Fruit fly (Drosophila melanogaster) whole organism, embryonic: Measurements from ENCODE around the gene CG17666.
A peak's percentile ranks its signal among the peaks of the same experiment; 100 is the strongest.

Experiments
- Bgb ChIP-seq: fragments of 200-800 bp; sonication (Bioruptor generic); IDR thresholded peaks from 2 replicates; pipeline ENCODE4 v1.3.6; 2022; ENCODE audit warnings: missing biosample characterization, missing genetic modification characterization; ENCODE audit not compliant: partially characterized antibody
- CG10321 ChIP-seq: fragments of 200-800 bp; sonication (Bioruptor generic); IDR thresholded peaks from 2 replicates; pipeline ENCODE4 v1.3.6; 2022; ENCODE audit warnings: missing biosample characterization, missing genetic modification characterization
- CG11093 ChIP-seq: fragments of 200-800 bp; sonication (Bioruptor generic); IDR thresholded peaks from 3 replicates; pipeline ENCODE4 v1.3.6; 2022; ENCODE audit warnings: missing biosample characterization, missing genetic modification characterization
- CG12104 ChIP-seq: fragments of 200-800 bp; sonication (Bioruptor generic); optimal IDR thresholded peaks from 3 replicates; lab custom pipeline; 2016; ENCODE audit warnings: missing biosample characterization, missing genetic modification characterization
- CG13775 ChIP-seq: fragments of 200-800 bp; sonication (Bioruptor generic); optimal IDR thresholded peaks from 3 replicates; lab custom pipeline; 2017; ENCODE audit warnings: missing biosample characterization, mild to moderate bottlenecking, missing genetic modification characterization
- CG17385 ChIP-seq: fragments of 200-800 bp; sonication (Bioruptor generic); optimal IDR thresholded peaks from 3 replicates; lab custom pipeline; 2018; ENCODE audit warnings: missing biosample characterization, mild to moderate bottlenecking, missing genetic modification characterization
- CG17802 ChIP-seq: fragments of 200-800 bp; sonication (Bioruptor generic); optimal IDR thresholded peaks from 2 replicates; lab custom pipeline; 2018; ENCODE audit warnings: missing biosample characterization, mild to moderate bottlenecking, missing genetic modification characterization, moderate library complexity
- CG18262 ChIP-seq: fragments of 200-800 bp; optimal IDR thresholded peaks from 3 replicates; lab custom pipeline; 2019; ENCODE audit warnings: missing biosample characterization, mild to moderate bottlenecking, missing genetic modification characterization, moderate library complexity
- CG2129 ChIP-seq: fragments of 200-800 bp; sonication (Bioruptor generic); IDR thresholded peaks from 2 replicates; pipeline ENCODE4 v1.3.6; 2022; ENCODE audit warnings: missing biosample characterization, missing genetic modification characterization; ENCODE audit not compliant: partially characterized antibody
- CG2202 ChIP-seq: fragments of 200-800 bp; sonication (Bioruptor generic); optimal IDR thresholded peaks from 2 replicates; lab custom pipeline; 2018; ENCODE audit warnings: missing biosample characterization, mild to moderate bottlenecking, missing genetic modification characterization
- CG6854 ChIP-seq: fragments of 200-800 bp; sonication (Bioruptor generic); optimal IDR thresholded peaks from 3 replicates; lab custom pipeline; 2017; ENCODE audit warnings: missing biosample characterization, mild to moderate bottlenecking, missing genetic modification characterization
- CG7786 ChIP-seq: fragments of 200-800 bp; sonication (Bioruptor generic); optimal IDR thresholded peaks from 2 replicates; lab custom pipeline; 2016; ENCODE audit warnings: missing biosample characterization, missing genetic modification characterization
- CG7839 ChIP-seq: fragments of 200-800 bp; sonication (Bioruptor generic); optimal IDR thresholded peaks from 3 replicates; lab custom pipeline; 2018; ENCODE audit warnings: missing biosample characterization, mild to moderate bottlenecking, missing genetic modification characterization, moderate library complexity
- CG8924 ChIP-seq: fragments of 200-800 bp; optimal IDR thresholded peaks from 3 replicates; lab custom pipeline; 2019; ENCODE audit warnings: missing biosample characterization, mild to moderate bottlenecking, missing genetic modification characterization, moderate library complexity
- Dbx ChIP-seq: fragments of 200-800 bp; sonication (Bioruptor generic); IDR thresholded peaks from 3 replicates; pipeline ENCODE4 v1.3.6; 2022; ENCODE audit warnings: missing biosample characterization, missing genetic modification characterization
- Doc2 ChIP-seq: fragments of 200-800 bp; sonication (Bioruptor generic); IDR thresholded peaks from 2 replicates; pipeline ENCODE4 v1.3.6; 2022; ENCODE audit warnings: missing biosample characterization, missing genetic modification characterization
- ERR ChIP-seq: fragments of 200-800 bp; sonication (Bioruptor generic); optimal IDR thresholded peaks from 2 replicates; lab custom pipeline; 2016; ENCODE audit warnings: missing biosample characterization, missing genetic modification characterization
- Fer3 ChIP-seq: fragments of 200-800 bp; sonication (Bioruptor generic); optimal IDR thresholded peaks from 2 replicates; lab custom pipeline; 2018; ENCODE audit warnings: missing biosample characterization, mild to moderate bottlenecking, missing genetic modification characterization, moderate library complexity
- Gug ChIP-seq: fragments of 200-800 bp; sonication (Bioruptor generic); IDR thresholded peaks from 4 replicates; pipeline ENCODE4 v1.3.6; 2022; ENCODE audit warnings: missing biosample characterization, missing genetic modification characterization
- HHEX ChIP-seq: fragments of 200-800 bp; sonication (Bioruptor generic); optimal IDR thresholded peaks from 3 replicates; lab custom pipeline; 2017; ENCODE audit warnings: missing biosample characterization, mild to moderate bottlenecking, missing genetic modification characterization, missing genetic modification reagents
- HLH3B ChIP-seq: fragments of 200-800 bp; sonication (Bioruptor generic); IDR thresholded peaks from 2 replicates; pipeline ENCODE4 v1.3.6; 2022; ENCODE audit warnings: missing biosample characterization, missing genetic modification characterization
- Lim3 ChIP-seq: fragments of 200-800 bp; sonication (Bioruptor generic); IDR thresholded peaks from 2 replicates; pipeline ENCODE4 v1.3.6; 2022; ENCODE audit warnings: missing biosample characterization, missing genetic modification characterization
- MESR4 ChIP-seq: fragments of 200-800 bp; sonication (Bioruptor generic); optimal IDR thresholded peaks from 2 replicates; lab custom pipeline; 2018; ENCODE audit warnings: missing biosample characterization, mild to moderate bottlenecking, missing genetic modification characterization, moderate library complexity
- Meics ChIP-seq: fragments of 200-800 bp; sonication (Bioruptor generic); optimal IDR thresholded peaks from 2 replicates; lab custom pipeline; 2017; ENCODE audit warnings: missing biosample characterization, mild to moderate bottlenecking, missing genetic modification characterization
- Poxn ChIP-seq: fragments of 200-800 bp; sonication (Bioruptor generic); IDR thresholded peaks from 2 replicates; pipeline ENCODE4 v1.3.6; 2022; ENCODE audit warnings: missing biosample characterization, missing genetic modification characterization
- Ptx1 ChIP-seq: fragments of 200-800 bp; sonication (Bioruptor generic); IDR thresholded peaks from 2 replicates; pipeline ENCODE4 v1.3.6; 2022; ENCODE audit warnings: missing biosample characterization, missing genetic modification characterization
- Ravus ChIP-seq: fragments of 200-800 bp; sonication (Bioruptor generic); IDR thresholded peaks from 2 replicates; pipeline ENCODE4 v1.3.6; 2022; ENCODE audit warnings: missing biosample characterization, missing genetic modification characterization
- Sry-β ChIP-seq: fragments of 200-800 bp; sonication (Bioruptor generic); optimal IDR thresholded peaks from 2 replicates; lab custom pipeline; 2018; ENCODE audit warnings: missing biosample characterization, mild to moderate bottlenecking, missing genetic modification characterization, moderate library complexity
- abd-A ChIP-seq: fragments of 200-800 bp; sonication (Bioruptor generic); optimal IDR thresholded peaks from 3 replicates; lab custom pipeline; 2019; ENCODE audit warnings: missing biosample characterization, mild to moderate bottlenecking, missing genetic modification characterization, moderate library complexity
- ac ChIP-seq: fragments of 200-800 bp; sonication (Bioruptor generic); optimal IDR thresholded peaks from 3 replicates; lab custom pipeline; 2017; ENCODE audit warnings: missing biosample characterization, mild to moderate bottlenecking, missing genetic modification characterization
- crp ChIP-seq, 2 experiments: fragments of 200-800 bp; sonication (Bioruptor generic); optimal IDR thresholded peaks; 2 replicates in 1 of 2; 3 replicates in 1 of 2; lab custom pipeline; 2017; ENCODE audit warnings: missing biosample characterization in 2 of 2, missing genetic modification characterization in 2 of 2, mild to moderate bottlenecking in 1 of 2, moderate library complexity in 1 of 2
- dati ChIP-seq: fragments of 200-800 bp; sonication (Bioruptor generic); IDR thresholded peaks from 2 replicates; pipeline ENCODE4 v1.3.6; 2022; ENCODE audit warnings: missing biosample characterization, missing genetic modification characterization
- eve ChIP-seq, 2 experiments: fragments of >200 bp; optimal IDR thresholded peaks; 2 replicates each; lab custom pipeline; 2017; ENCODE audit warnings: missing biosample characterization in 2 of 2, missing genetic modification characterization in 2 of 2
- exex ChIP-seq: fragments of 200-800 bp; sonication (Bioruptor generic); optimal IDR thresholded peaks from 4 replicates; lab custom pipeline; 2018; ENCODE audit warnings: missing biosample characterization, mild to moderate bottlenecking, missing genetic modification characterization, moderate library complexity
- fd96Cb ChIP-seq: fragments of 200-800 bp; sonication (Bioruptor generic); optimal IDR thresholded peaks from 2 replicates; lab custom pipeline; 2018; ENCODE audit warnings: missing biosample characterization, mild to moderate bottlenecking, missing genetic modification characterization, moderate library complexity
- fu2 ChIP-seq: fragments of 200-800 bp; sonication (Bioruptor generic); optimal IDR thresholded peaks from 2 replicates; lab custom pipeline; 2016; ENCODE audit warnings: missing biosample characterization, missing genetic modification characterization
- gcm ChIP-seq: fragments of 200-800 bp; sonication (Bioruptor generic); optimal IDR thresholded peaks from 2 replicates; lab custom pipeline; 2019; ENCODE audit warnings: missing biosample characterization, mild to moderate bottlenecking, missing genetic modification characterization, moderate library complexity
- hth ChIP-seq: fragments of >200 bp; optimal IDR thresholded peaks from 2 replicates; lab custom pipeline; 2017; ENCODE audit warnings: inconsistent platforms
- lov ChIP-seq, 2 experiments: fragments of 200-800 bp in 1 of 2; fragments of >200 bp in 1 of 2; sonication (Bioruptor generic) in 1 of 2; IDR thresholded peaks in 1 of 2; optimal IDR thresholded peaks in 1 of 2; 2 replicates in 1 of 2; 3 replicates in 1 of 2; pipeline versions ENCODE4 v1.3.6 to Lab custom; 2017 to 2022; ENCODE audit warnings: missing biosample characterization in 1 of 2, missing genetic modification characterization in 1 of 2
- otp ChIP-seq: fragments of 200-800 bp; sonication (Bioruptor generic); IDR thresholded peaks from 3 replicates; pipeline ENCODE4, ENCODE4 v1.3.6; 2022; ENCODE audit warnings: missing biosample characterization, missing genetic modification characterization
- pros ChIP-seq: fragments of 200-800 bp; sonication (Bioruptor generic); optimal IDR thresholded peaks from 3 replicates; lab custom pipeline; 2019; ENCODE audit warnings: missing biosample characterization, mild to moderate bottlenecking, missing genetic modification characterization, moderate library complexity
- pum ChIP-seq: fragments of 200-800 bp; sonication (Bioruptor generic); optimal IDR thresholded peaks from 2 replicates; lab custom pipeline; 2016; ENCODE audit warnings: missing biosample characterization, missing genetic modification characterization
- pzg ChIP-seq: fragments of 200-800 bp; sonication (Bioruptor generic); optimal IDR thresholded peaks from 3 replicates; lab custom pipeline; 2018; ENCODE audit warnings: missing biosample characterization, mild to moderate bottlenecking, missing genetic modification characterization, moderate library complexity
- schlank ChIP-seq: fragments of 200-800 bp; sonication (Bioruptor generic); optimal IDR thresholded peaks from 2 replicates; lab custom pipeline; 2018; ENCODE audit warnings: missing biosample characterization, mild to moderate bottlenecking, missing genetic modification characterization
- sqz ChIP-seq: fragments of 200-800 bp; sonication (Bioruptor generic); optimal IDR thresholded peaks from 3 replicates; lab custom pipeline; 2018; ENCODE audit warnings: missing biosample characterization, mild to moderate bottlenecking, missing genetic modification characterization
- toy ChIP-seq: fragments of 200-800 bp; sonication (Bioruptor generic); IDR thresholded peaks from 2 replicates; pipeline ENCODE4 v1.3.6; 2022; ENCODE audit warnings: missing biosample characterization, missing genetic modification characterization
- wdn ChIP-seq: fragments of 200-800 bp; sonication (Bioruptor generic); IDR thresholded peaks from 2 replicates; pipeline ENCODE4 v1.3.6; 2022; ENCODE audit warnings: missing biosample characterization, missing genetic modification characterization

CG17666 gene

DNA sequence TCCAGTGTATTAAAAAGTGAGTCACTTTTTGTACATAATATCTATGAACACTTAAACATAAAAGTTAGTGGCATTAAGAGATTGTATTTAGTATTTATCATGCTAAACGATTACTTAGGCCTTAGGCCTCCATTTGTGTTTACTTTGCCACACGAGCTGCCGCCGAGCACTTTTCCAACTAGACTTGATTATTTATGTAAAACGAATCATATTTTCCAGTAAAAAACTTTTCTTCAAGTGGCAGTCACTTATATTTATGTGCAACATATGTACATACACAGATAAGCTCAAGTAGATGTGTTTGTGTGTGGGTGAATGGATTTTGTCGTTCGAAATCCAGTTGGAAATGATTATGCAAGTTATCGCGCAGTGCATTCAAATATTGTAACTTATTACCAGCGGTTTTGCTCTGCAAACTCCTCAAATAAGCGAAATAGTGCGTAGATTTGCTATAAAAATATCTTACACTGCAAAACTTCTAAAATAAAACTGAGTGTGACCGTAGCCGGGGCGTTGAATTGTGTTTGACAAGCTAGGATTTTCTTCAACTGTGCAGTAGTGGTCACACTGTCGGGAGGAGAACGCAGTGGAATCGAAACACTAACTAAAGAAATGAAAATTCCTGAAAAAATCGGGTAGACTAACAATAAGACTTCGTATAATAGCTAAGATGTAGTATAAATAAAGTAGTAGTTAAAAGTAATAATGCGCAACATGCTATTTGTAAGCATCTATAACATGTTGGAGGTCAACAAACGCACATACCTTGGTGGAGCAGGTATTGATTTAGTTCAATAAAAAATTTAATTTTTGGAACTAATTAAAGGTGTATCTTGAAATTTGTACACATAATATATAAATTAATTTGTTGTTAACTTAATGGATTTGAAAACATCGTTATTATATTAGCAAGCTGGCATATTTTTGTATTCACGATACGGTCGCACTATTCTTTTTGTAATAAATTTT lies 31.3 kb upstream of the CG17666 start, which contains the start of the genes Klc and CG10984 (continued):
- TF ChIP-seq HHEX (GFP tag; lab: Kevin White, UChicago) (no peak), fu2 (peak; percentile 42), dati (GFP tag; lab: Robert Waterston, UW) (peak; percentile 62; the same call in 1 of the 2 replicates), CG8924 (tag; lab: Kevin White, UChicago) (peak; percentile 63), schlank (tag; lab: Kevin White, UChicago) (no peak), Dbx (peak; percentile 81; the same call in 2 of the 3 replicates), CG6854 (GFP tag; lab: Kevin White, UChicago) (no peak), eve (GFP tag; optimal IDR thresholded peaks at IDR 0.05; lab: Kevin White, UChicago) (peak in 1 of 2 experiments; percentile 87), CG13775 (GFP tag; lab: Kevin White, UChicago) (peak; percentile 27), pum (GFP tag; lab: Kevin White, UChicago) (no peak), gcm (GFP tag; lab: Kevin White, UChicago) (peak; percentile 47), crp (GFP tag; optimal IDR thresholded peaks at IDR 0.05; lab: Kevin White, UChicago) (no peak), CG17385 (peak; percentile 65), Bgb (0 out of 2 replicates have a peak, but pooled peaks have one; percentile 28), Doc2 (GFP tag; lab: Robert Waterston, UW) (no peak), CG18262 (tag; lab: Kevin White, UChicago) (peak; percentile 65), Meics (no peak), ERR (no peak), exex (tag; lab: Kevin White, UChicago) (peak; percentile 38), Gug (GFP tag; lab: Robert Waterston, UW) (no peak; the same call in 1 of the 4 replicates), CG10321 (GFP tag; lab: Robert Waterston, UW) (no peak), abd-A (tag; lab: Kevin White, UChicago) (no peak), HLH3B (GFP tag; lab: Robert Waterston, UW) (peak; percentile 80; the same call in 1 of the 2 replicates), sqz (GFP tag; lab: Kevin White, UChicago) (no peak), fd96Cb (tag; lab: Kevin White, UChicago) (peak; percentile 55), pros (GFP tag; lab: Kevin White, UChicago) (no peak), Poxn (GFP tag; lab: Robert Waterston, UW) (no peak), CG11093 (GFP tag; lab: Robert Waterston, UW) (0 out of 3 replicates have a peak, but pooled peaks have one; percentile 56), MESR4 (GFP tag; lab: Kevin White, UChicago) (peak; percentile 89), otp (GFP tag; lab: Robert Waterston, UW) (no peak), Ravus (GFP tag; lab: Robert Waterston, UW) (peak; percentile 8; the same call in 1 of the 2 replicates), CG2202 (tag; lab: Kevin White, UChicago) (no peak), Ptx1 (GFP tag; lab: Robert Waterston, UW) (no peak; the same call in none of the 2 replicates), pzg (peak; percentile 71), wdn (GFP tag; lab: Robert Waterston, UW) (0 out of 2 replicates have a peak, but pooled peaks have one; percentile 10), CG7839 (tag; lab: Kevin White, UChicago) (no peak), CG2129 (GFP tag; lab: Robert Waterston, UW) (no peak), hth (no peak), Lim3 (GFP tag; lab: Robert Waterston, UW) (no peak), Sry-β (GFP tag; lab: Kevin White, UChicago) (no peak), CG7786 (peak; percentile 66), CG12104 (GFP tag; lab: Kevin White, UChicago) (peak; percentile 36), lov (optimal IDR thresholded peaks at IDR 0.05; lab: Kevin White, UChicago) (no peak), lov (GFP tag; IDR thresholded peaks at IDR 0.05; lab: Robert Waterston, UW) (no peak; the same call in 2 of the 3 replicates), ac (no peak), toy (GFP tag; lab: Robert Waterston, UW) (no peak), Fer3 (tag; lab: Kevin White, UChicago) (peak; percentile 28), CG17802 (no peak)
